Worm (Caenorhabditis elegans) whole organism, mixed stage, embryonic: ENCODE data around the gene R09B5.11.

Experiments used
- M03D4.4 ChIP-seq: sonication (generic microtip); optimal IDR thresholded peaks from 2 replicates; lab custom pipeline; 2017; ENCODE audit warnings: mild to moderate bottlenecking, missing genetic modification characterization, missing compliant biosample characterization
- bed-3 ChIP-seq: fragments of 200-800 bp; sonication (Bioruptor generic); optimal IDR thresholded peaks from 3 replicates; lab custom pipeline; 2018; ENCODE audit warnings: mild to moderate bottlenecking, missing genetic modification characterization, moderate library complexity, missing compliant biosample characterization
- blmp-1 ChIP-seq: fragments of 150-350 bp; optimal IDR thresholded peaks from 2 replicates; lab custom pipeline; 2014; ENCODE audit warnings: missing biosample characterization, missing genetic modification characterization
- ceh-43 ChIP-seq: fragments of 200-800 bp; sonication (Bioruptor generic); optimal IDR thresholded peaks from 2 replicates; lab custom pipeline; 2018; ENCODE audit warnings: mild to moderate bottlenecking, missing genetic modification characterization, moderate library complexity, missing compliant biosample characterization
- ceh-83 ChIP-seq: fragments of 200-800 bp; sonication (Bioruptor generic); optimal IDR thresholded peaks from 2 replicates; lab custom pipeline; 2018; ENCODE audit warnings: mild to moderate bottlenecking, missing genetic modification characterization, missing compliant biosample characterization
- ces-1 ChIP-seq: fragments of 150-350 bp; optimal IDR thresholded peaks from 2 replicates; lab custom pipeline; 2014; ENCODE audit warnings: missing biosample characterization, missing genetic modification reagents, missing genetic modification characterization
- cnd-1 ChIP-seq: fragments of 200-800 bp; sonication (Bioruptor generic); optimal IDR thresholded peaks from 2 replicates; lab custom pipeline; 2018; ENCODE audit warnings: mild to moderate bottlenecking, missing genetic modification characterization, missing compliant biosample characterization
- drap-1 ChIP-seq: fragments of 200-800 bp; sonication (Bioruptor generic); optimal IDR thresholded peaks from 3 replicates; lab custom pipeline; 2018; ENCODE audit warnings: mild to moderate bottlenecking, missing genetic modification characterization, missing compliant biosample characterization
- elt-3 ChIP-seq: fragments of 150-350 bp; optimal IDR thresholded peaks from 2 replicates; lab custom pipeline; 2014; ENCODE audit warnings: missing biosample characterization, missing genetic modification characterization
- ham-2 ChIP-seq: fragments of 200-800 bp; sonication (Bioruptor generic); optimal IDR thresholded peaks from 2 replicates; lab custom pipeline; 2018; ENCODE audit warnings: mild to moderate bottlenecking, missing genetic modification characterization, missing compliant biosample characterization
- hlh-1 ChIP-seq: fragments of 150-350 bp; optimal IDR thresholded peaks from 2 replicates; lab custom pipeline; 2014; ENCODE audit warnings: missing biosample characterization, missing genetic modification reagents, missing genetic modification characterization
- lin-13 ChIP-seq: fragments of 150-350 bp; optimal IDR thresholded peaks from 2 replicates; lab custom pipeline; 2014; ENCODE audit warnings: missing biosample characterization, missing genetic modification characterization
- lin-32 ChIP-seq: fragments of 200-800 bp; sonication (Bioruptor generic); optimal IDR thresholded peaks from 2 replicates; lab custom pipeline; 2018; ENCODE audit warnings: mild to moderate bottlenecking, missing genetic modification characterization, missing compliant biosample characterization
- lsy-2 ChIP-seq: fragments of 150-350 bp; optimal IDR thresholded peaks from 2 replicates; lab custom pipeline; 2014; ENCODE audit warnings: missing biosample characterization, missing genetic modification characterization
- mab-5 ChIP-seq: fragments of 150-350 bp; optimal IDR thresholded peaks from 2 replicates; lab custom pipeline; 2014; ENCODE audit warnings: missing biosample characterization, missing genetic modification characterization
- mep-1 ChIP-seq: fragments of 150-350 bp; optimal IDR thresholded peaks from 2 replicates; lab custom pipeline; 2017; ENCODE audit warnings: missing biosample characterization, missing genetic modification reagents, missing genetic modification characterization, inconsistent platforms
- mls-2 ChIP-seq: sonication (generic microtip); optimal IDR thresholded peaks from 2 replicates; lab custom pipeline; 2016; ENCODE audit warnings: mild to moderate bottlenecking, missing genetic modification characterization, moderate library complexity, missing compliant biosample characterization
- nhr-12 ChIP-seq: fragments of 150-350 bp; optimal IDR thresholded peaks from 2 replicates; lab custom pipeline; 2014; ENCODE audit warnings: missing biosample characterization, missing genetic modification characterization
- nhr-2 ChIP-seq: fragments of 150-350 bp; optimal IDR thresholded peaks from 2 replicates; lab custom pipeline; 2014; ENCODE audit warnings: missing biosample characterization, missing genetic modification characterization
- nhr-237 ChIP-seq: fragments of 150-350 bp; optimal IDR thresholded peaks from 2 replicates; lab custom pipeline; 2014; ENCODE audit warnings: missing biosample characterization, missing genetic modification characterization
- nhr-28 ChIP-seq: fragments of 150-350 bp; optimal IDR thresholded peaks from 2 replicates; lab custom pipeline; 2014; ENCODE audit warnings: missing biosample characterization, missing genetic modification characterization
- nhr-76 ChIP-seq: sonication (generic microtip); optimal IDR thresholded peaks from 2 replicates; lab custom pipeline; 2017; ENCODE audit warnings: missing biosample characterization, missing genetic modification characterization
- pha-4 ChIP-seq: fragments of 150-350 bp; optimal IDR thresholded peaks from 2 replicates; lab custom pipeline; 2018; ENCODE audit warnings: missing biosample characterization, missing genetic modification reagents, missing genetic modification characterization
- sem-2 ChIP-seq: fragments of 200-800 bp; sonication (Bioruptor generic); optimal IDR thresholded peaks from 2 replicates; lab custom pipeline; 2018; ENCODE audit warnings: mild to moderate bottlenecking, missing genetic modification characterization, missing compliant biosample characterization
- snpc-4 ChIP-seq: fragments of 150-350 bp; optimal IDR thresholded peaks from 2 replicates; lab custom pipeline; 2014; ENCODE audit warnings: missing biosample characterization, missing genetic modification characterization
- sptf-1 ChIP-seq: sonication (generic microtip); optimal IDR thresholded peaks from 2 replicates; lab custom pipeline; 2017; ENCODE audit warnings: mild to moderate bottlenecking, missing genetic modification characterization, moderate library complexity, missing compliant biosample characterization
- tbx-8 ChIP-seq: fragments of 200-800 bp; sonication (Bioruptor generic); optimal IDR thresholded peaks from 2 replicates; lab custom pipeline; 2018; ENCODE audit warnings: mild to moderate bottlenecking, missing genetic modification characterization, moderate library complexity, missing compliant biosample characterization
- unc-120 ChIP-seq: sonication (generic microtip); optimal IDR thresholded peaks from 2 replicates; lab custom pipeline; 2017; ENCODE audit warnings: missing genetic modification characterization, missing compliant biosample characterization; ENCODE audit not compliant: poor library complexity, severe bottlenecking
- unc-39 ChIP-seq: fragments of 150-350 bp; optimal IDR thresholded peaks from 2 replicates; lab custom pipeline; 2014; ENCODE audit warnings: missing biosample characterization, missing genetic modification characterization
- unc-62 ChIP-seq: fragments of 150-350 bp; optimal IDR thresholded peaks from 2 replicates; lab custom pipeline; 2014; ENCODE audit warnings: missing biosample characterization, missing genetic modification reagents, missing genetic modification characterization
- zip-8 ChIP-seq: fragments of 150-350 bp; optimal IDR thresholded peaks from 2 replicates; lab custom pipeline; 2014; ENCODE audit warnings: missing biosample characterization, missing genetic modification characterization
- ztf-11 ChIP-seq: fragments of 150-350 bp; optimal IDR thresholded peaks from 2 replicates; lab custom pipeline; 2014; ENCODE audit warnings: missing biosample characterization, missing genetic modification characterization

Gene R09B5.11

DNA sequence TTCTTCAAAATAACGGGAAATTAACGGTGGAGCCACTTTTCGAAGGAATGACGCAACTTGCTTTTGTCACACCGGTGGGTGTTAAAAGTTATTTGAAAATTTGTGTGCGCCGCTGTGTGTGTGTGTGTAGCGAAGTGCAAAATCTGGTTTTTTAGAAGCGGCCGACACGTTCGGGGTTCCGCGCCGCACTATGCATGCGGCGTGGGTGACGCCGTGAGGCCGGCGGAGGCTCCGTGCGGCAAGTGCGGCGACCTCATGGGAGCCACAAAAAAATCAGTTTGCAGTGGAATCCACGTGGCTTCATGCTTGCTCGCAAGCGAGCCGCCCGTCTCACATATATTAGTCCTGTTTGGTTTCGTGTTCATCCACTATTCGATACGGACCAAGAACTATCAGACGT is 16.3 kb downstream of the R09B5.11 start:
- TF ChIP-seq drap-1 = no peak
- no peak for TF ChIP-seq elt-3 (tag; lab: Kevin White, UChicago)
- TF ChIP-seq nhr-76 (tag; lab: Kevin White, UChicago) = no peak
- TF ChIP-seq unc-120 = no peak
- TF ChIP-seq lin-13 (tag; lab: Kevin White, UChicago) = no peak
- TF ChIP-seq blmp-1 (tag; lab: Kevin White, UChicago) = no peak
- no peak for TF ChIP-seq mep-1 (tag; lab: Kevin White, UChicago)
- TF ChIP-seq snpc-4 (tag; lab: Kevin White, UChicago) = no peak
- TF ChIP-seq unc-39 (tag; lab: Kevin White, UChicago) = no peak
- no peak for TF ChIP-seq nhr-237 (tag; lab: Kevin White, UChicago)
- no peak for TF ChIP-seq tbx-8 (GFP tag; lab: Kevin White, UChicago)
- TF ChIP-seq nhr-28 (tag; lab: Kevin White, UChicago) = no peak
- TF ChIP-seq mls-2 (tag; lab: Kevin White, UChicago) = no peak
- no peak for TF ChIP-seq sptf-1 (tag; lab: Kevin White, UChicago)
- TF ChIP-seq lin-32 (GFP tag; lab: Kevin White, UChicago) = no peak
- TF ChIP-seq ham-2 (GFP tag; lab: Kevin White, UChicago) = no peak
- TF ChIP-seq, all 35 proteins: peak for 0

DNA sequence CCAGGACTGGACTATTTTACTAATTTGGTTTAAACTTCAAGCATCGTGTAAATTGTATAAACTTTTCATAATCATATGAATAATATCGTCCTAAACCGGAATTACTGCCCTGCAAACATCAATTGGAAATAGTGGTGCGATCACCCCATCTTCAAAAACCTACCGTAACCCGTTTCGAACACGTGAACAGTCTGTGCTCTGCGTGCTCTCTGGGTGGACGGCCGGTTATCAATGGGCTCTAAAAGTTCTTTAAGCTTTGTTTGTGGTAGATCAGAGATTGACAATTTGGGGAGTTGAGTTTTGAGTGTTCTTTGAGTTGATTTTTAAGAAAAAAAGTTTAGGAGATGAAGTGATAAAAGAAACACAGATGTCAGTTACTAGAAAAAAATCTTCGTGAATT is 17.6 kb downstream of the R09B5.11 start:
- TF ChIP-seq pha-4 (no peak), ceh-43 (GFP tag; lab: Kevin White, UChicago) (no peak), unc-62 (GFP tag; lab: Kevin White, UChicago) (no peak), lsy-2 (no peak), mab-5 (tag; lab: Kevin White, UChicago) (no peak)

DNA sequence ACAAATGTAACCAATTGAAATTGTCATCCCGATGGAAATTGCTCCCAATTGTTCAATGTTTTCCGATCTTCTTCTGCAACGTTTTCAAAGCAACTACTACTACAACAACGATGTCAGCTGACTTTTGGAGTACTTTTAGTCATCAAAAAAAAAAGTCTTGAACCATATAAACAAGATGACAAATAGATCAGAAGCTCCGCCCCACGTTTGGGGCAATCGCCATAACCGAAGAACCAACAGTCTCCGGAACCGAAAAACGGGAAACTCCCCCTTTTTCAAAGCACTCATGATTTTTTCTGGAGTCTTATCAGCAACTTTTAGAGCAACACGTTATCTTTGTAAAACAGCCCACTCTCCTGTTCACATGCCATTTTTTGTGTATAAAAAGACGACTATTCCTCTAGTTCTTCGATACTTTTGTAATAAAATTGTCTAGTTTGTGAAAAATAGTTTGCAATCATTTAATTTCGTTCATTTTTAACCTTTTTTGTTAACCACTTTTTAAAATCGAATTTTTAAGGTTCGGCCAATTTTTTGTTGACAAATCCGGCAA is 20.4 kb downstream of the R09B5.11 start:
- no peak for TF ChIP-seq zip-8
- no peak for TF ChIP-seq hlh-1 (tag; lab: Kevin White, UChicago)
- no peak for TF ChIP-seq mep-1 (tag; lab: Kevin White, UChicago)
- TF ChIP-seq sem-2 (GFP tag; lab: Kevin White, UChicago) = no peak
- TF ChIP-seq drap-1 = no peak
- no peak for TF ChIP-seq unc-62 (GFP tag; lab: Kevin White, UChicago)
- TF ChIP-seq M03D4.4 (tag; lab: Kevin White, UChicago) = no peak
- TF ChIP-seq ztf-11 (tag; lab: Kevin White, UChicago) = no peak
- no peak for TF ChIP-seq ces-1 (GFP tag; lab: Kevin White, UChicago)
- TF ChIP-seq blmp-1 (tag; lab: Kevin White, UChicago) = no peak
- TF ChIP-seq ceh-83 = no peak
- TF ChIP-seq mab-5 (tag; lab: Kevin White, UChicago) = no peak
- TF ChIP-seq cnd-1 (tag; lab: Kevin White, UChicago) = no peak
- TF ChIP-seq sptf-1 (tag; lab: Kevin White, UChicago) = no peak
- no peak for TF ChIP-seq nhr-2 (tag; lab: Kevin White, UChicago)
- no peak for TF ChIP-seq lin-13 (tag; lab: Kevin White, UChicago)
- TF ChIP-seq nhr-76 (tag; lab: Kevin White, UChicago) = no peak
- TF ChIP-seq lin-32 (GFP tag; lab: Kevin White, UChicago) = no peak

DNA sequence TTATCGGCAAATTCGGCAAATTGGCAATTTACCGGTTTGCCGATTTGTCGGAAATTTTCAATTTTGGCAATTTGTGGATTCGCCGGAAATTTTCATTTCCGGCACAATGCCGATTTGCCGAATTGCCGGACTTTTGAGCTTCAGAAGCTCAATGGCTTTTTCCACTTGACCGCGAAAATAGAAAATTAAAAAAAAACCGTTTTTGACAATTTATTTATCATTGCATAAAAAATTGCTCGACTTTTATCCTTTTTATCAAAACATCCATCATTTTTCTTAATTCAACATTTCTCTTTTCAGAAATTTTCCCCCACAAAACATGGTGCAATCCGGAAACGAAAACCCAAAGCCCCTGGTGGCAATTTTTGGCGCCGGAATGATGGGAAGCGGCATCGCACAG is 21.1 kb downstream of the R09B5.11 start, which contains the start of gene hacd-1:
Gene hacd-1 (plus strand): TSS at position 301 of the 400 bp plus-strand sequence.
- TF ChIP-seq mab-5 (tag; lab: Kevin White, UChicago) (no peak), sem-2 (GFP tag; lab: Kevin White, UChicago) (no peak), M03D4.4 (tag; lab: Kevin White, UChicago) (no peak), mep-1 (tag; lab: Kevin White, UChicago) (no peak), blmp-1 (tag; lab: Kevin White, UChicago) (no peak), nhr-12 (tag; lab: Kevin White, UChicago) (no peak), tbx-8 (GFP tag; lab: Kevin White, UChicago) (no peak), ceh-43 (GFP tag; lab: Kevin White, UChicago) (no peak), snpc-4 (tag; lab: Kevin White, UChicago) (no peak), bed-3 (GFP tag; lab: Kevin White, UChicago) (no peak), mls-2 (tag; lab: Kevin White, UChicago) (no peak), nhr-2 (tag; lab: Kevin White, UChicago) (no peak)
